Worm (Caenorhabditis elegans) whole organism, late embryonic: ENCODE results near the gene K10D11.5.

Source experiments
- Y22D7AL.16 ChIP-seq: sonication (generic microtip); optimal IDR thresholded peaks from 2 replicates; lab custom pipeline; 2016; ENCODE audit warnings: missing genetic modification characterization, missing compliant biosample characterization
- dve-1 ChIP-seq: sonication (generic microtip); optimal IDR thresholded peaks from 2 replicates; lab custom pipeline; 2017; ENCODE audit warnings: antibody characterized with exemption, mild to moderate bottlenecking, missing genetic modification characterization, missing compliant biosample characterization
- nhr-11 ChIP-seq: fragments of 150-350 bp; optimal IDR thresholded peaks from 2 replicates; lab custom pipeline; 2014; ENCODE audit warnings: missing biosample characterization, missing genetic modification characterization
- pat-9 ChIP-seq: fragments of 200-800 bp; sonication (Bioruptor generic); optimal IDR thresholded peaks from 2 replicates; lab custom pipeline; 2018; ENCODE audit warnings: mild to moderate bottlenecking, missing genetic modification characterization, moderate library complexity, missing compliant biosample characterization
- ttx-3 ChIP-seq: sonication (generic microtip); optimal IDR thresholded peaks from 2 replicates; lab custom pipeline; 2016; ENCODE audit warnings: missing genetic modification reagents, missing genetic modification characterization, missing compliant biosample characterization
- unc-55 ChIP-seq: sonication (generic microtip); optimal IDR thresholded peaks from 2 replicates; lab custom pipeline; 2017; ENCODE audit warnings: missing biosample characterization, missing genetic modification reagents, missing genetic modification characterization
- unc-86 ChIP-seq: sonication (generic microtip); optimal IDR thresholded peaks from 2 replicates; lab custom pipeline; 2016; ENCODE audit warnings: missing genetic modification characterization, missing compliant biosample characterization

- TF ChIP-seq dve-1, result no peak
- TF ChIP-seq Y22D7AL.16 (tag; lab: Kevin White, UChicago), result no peak
- TF ChIP-seq unc-86 (tag; lab: Kevin White, UChicago), result no peak
- TF ChIP-seq pat-9, result no peak
- TF ChIP-seq ttx-3 (tag; lab: Kevin White, UChicago), result no peak
- no peak for TF ChIP-seq unc-55
- no peak for TF ChIP-seq nhr-11
Observed at ce11 chrIV:13016820-13017219, 25.2 kb upstream of the K10D11.5 start.
